Worm (Caenorhabditis elegans) whole organism, L2 larva: ENCODE data around the gene mig-13.

Experiments
- gmeb-1 ChIP-seq: fragments of 150-350 bp; optimal IDR thresholded peaks from 2 replicates; lab custom pipeline; 2014; ENCODE audit warnings: missing biosample characterization, missing genetic modification characterization
- lsy-2 ChIP-seq, 2 experiments: fragments of 150-350 bp in 1 of 2; sonication (generic microtip) in 1 of 2; optimal IDR thresholded peaks; 2 replicates each; lab custom pipeline; 2014 to 2017; ENCODE audit warnings: missing biosample characterization in 2 of 2, missing genetic modification characterization in 2 of 2
- nhr-237 ChIP-seq: fragments of 150-350 bp; optimal IDR thresholded peaks from 2 replicates; lab custom pipeline; 2014; ENCODE audit warnings: missing biosample characterization, missing genetic modification characterization
- unc-62 ChIP-seq: fragments of 150-350 bp; optimal IDR thresholded peaks from 2 replicates; lab custom pipeline; 2014; ENCODE audit warnings: missing biosample characterization, missing genetic modification reagents, missing genetic modification characterization

ce11 chrX:4811242-4811641, 11.3 kb upstream of the mig-13 start, which contains the start of gene ztf-16:
- TF ChIP-seq gmeb-1 (tag; lab: Kevin White, UChicago) (no peak), lsy-2 (tag; optimal IDR thresholded peaks at IDR 0.05; lab: Kevin White, UChicago) (no peak), nhr-237 (tag; lab: Kevin White, UChicago) (no peak), unc-62 (no peak)
